Fruit fly (Drosophila melanogaster) whole organism, embryonic: ENCODE data around the gene CG43049.

Experiments
- Asciz ChIP-seq: fragments of 200-800 bp; sonication (Bioruptor generic); optimal IDR thresholded peaks from 2 replicates; lab custom pipeline; 2017; ENCODE audit warnings: missing biosample characterization, mild to moderate bottlenecking, missing genetic modification characterization, missing genetic modification reagents
- Bgb ChIP-seq: fragments of 200-800 bp; sonication (Bioruptor generic); IDR thresholded peaks from 2 replicates; pipeline ENCODE4 v1.3.6; 2022; ENCODE audit warnings: missing biosample characterization, missing genetic modification characterization; ENCODE audit not compliant: partially characterized antibody
- CG10209 ChIP-seq: fragments of 200-800 bp; sonication (Bioruptor generic); optimal IDR thresholded peaks from 3 replicates; lab custom pipeline; 2017; ENCODE audit warnings: missing biosample characterization, mild to moderate bottlenecking, missing genetic modification characterization, missing genetic modification reagents
- CG10274 ChIP-seq: fragments of 200-800 bp; sonication (Bioruptor generic); optimal IDR thresholded peaks from 3 replicates; lab custom pipeline; 2017; ENCODE audit warnings: missing biosample characterization, mild to moderate bottlenecking, missing genetic modification characterization
- CG10979 ChIP-seq: fragments of 200-800 bp; sonication (Bioruptor generic); optimal IDR thresholded peaks from 2 replicates; lab custom pipeline; 2018; ENCODE audit warnings: missing biosample characterization, mild to moderate bottlenecking, missing genetic modification characterization, moderate library complexity
- CG12659 ChIP-seq: fragments of 200-800 bp; sonication (Bioruptor generic); optimal IDR thresholded peaks from 3 replicates; lab custom pipeline; 2017; ENCODE audit warnings: mild to moderate bottlenecking, missing biosample characterization, missing genetic modification reagents, missing genetic modification characterization
- CG13287 ChIP-seq: fragments of 200-800 bp; sonication (Bioruptor generic); IDR thresholded peaks from 2 replicates; pipeline ENCODE4 v1.3.6; 2022; ENCODE audit warnings: missing biosample characterization, missing genetic modification characterization; ENCODE audit not compliant: partially characterized antibody
- CG14710 ChIP-seq: fragments of 200-800 bp; sonication (Bioruptor generic); optimal IDR thresholded peaks from 3 replicates; lab custom pipeline; 2019; ENCODE audit warnings: missing biosample characterization, mild to moderate bottlenecking, missing genetic modification characterization, moderate library complexity
- CG14860 ChIP-seq: fragments of 200-800 bp; sonication (Bioruptor generic); IDR thresholded peaks from 3 replicates; pipeline ENCODE4 v1.3.6; 2022; ENCODE audit warnings: missing biosample characterization, missing genetic modification characterization; ENCODE audit not compliant: partially characterized antibody
- CG16813 ChIP-seq: fragments of 200-800 bp; sonication (Bioruptor generic); IDR thresholded peaks from 3 replicates; pipeline ENCODE4 v1.3.6; 2022; ENCODE audit warnings: missing biosample characterization, missing genetic modification characterization; ENCODE audit not compliant: partially characterized antibody
- CG2129 ChIP-seq: fragments of 200-800 bp; sonication (Bioruptor generic); IDR thresholded peaks from 2 replicates; pipeline ENCODE4 v1.3.6; 2022; ENCODE audit warnings: missing biosample characterization, missing genetic modification characterization; ENCODE audit not compliant: partially characterized antibody
- CG2712 ChIP-seq: fragments of 200-800 bp; optimal IDR thresholded peaks from 3 replicates; lab custom pipeline; 2019; ENCODE audit warnings: missing biosample characterization, mild to moderate bottlenecking, missing genetic modification characterization, moderate library complexity
- CG2875 ChIP-seq: fragments of 200-800 bp; sonication (Bioruptor generic); optimal IDR thresholded peaks from 2 replicates; lab custom pipeline; 2017; ENCODE audit warnings: missing biosample characterization, mild to moderate bottlenecking, missing genetic modification characterization, missing genetic modification reagents
- CG30020 ChIP-seq: fragments of 200-800 bp; optimal IDR thresholded peaks from 2 replicates; lab custom pipeline; 2019; ENCODE audit warnings: missing biosample characterization, mild to moderate bottlenecking, missing genetic modification characterization, moderate library complexity
- CG30403 ChIP-seq: fragments of 200-800 bp; sonication (Bioruptor generic); optimal IDR thresholded peaks from 3 replicates; lab custom pipeline; 2016; ENCODE audit warnings: missing biosample characterization, missing genetic modification characterization
- CG34224 ChIP-seq: fragments of 200-800 bp; sonication (Bioruptor generic); IDR thresholded peaks from 3 replicates; pipeline ENCODE4 v1.3.6; 2022; ENCODE audit warnings: missing biosample characterization, missing genetic modification characterization; ENCODE audit not compliant: partially characterized antibody
- CG3726 ChIP-seq: fragments of 200-800 bp; sonication (Bioruptor generic); IDR thresholded peaks from 3 replicates; pipeline ENCODE4, ENCODE4 v1.3.6; 2022; ENCODE audit warnings: missing biosample characterization, missing genetic modification characterization
- CG4424 ChIP-seq: fragments of 200-800 bp; sonication (Bioruptor generic); optimal IDR thresholded peaks from 3 replicates; lab custom pipeline; 2016; ENCODE audit warnings: missing biosample characterization, missing genetic modification characterization
- CG7928 ChIP-seq: fragments of 200-800 bp; sonication (Bioruptor generic); optimal IDR thresholded peaks from 2 replicates; lab custom pipeline; 2017; ENCODE audit warnings: missing biosample characterization, mild to moderate bottlenecking, missing genetic modification characterization
- CG8924 ChIP-seq: fragments of 200-800 bp; optimal IDR thresholded peaks from 3 replicates; lab custom pipeline; 2019; ENCODE audit warnings: missing biosample characterization, mild to moderate bottlenecking, missing genetic modification characterization, moderate library complexity
- CG9797 ChIP-seq: fragments of 200-800 bp; sonication (Bioruptor generic); optimal IDR thresholded peaks from 3 replicates; lab custom pipeline; 2018; ENCODE audit warnings: missing biosample characterization, mild to moderate bottlenecking, missing genetic modification characterization
- Elba2 ChIP-seq: fragments of 200-800 bp; sonication (Bioruptor generic); optimal IDR thresholded peaks from 3 replicates; lab custom pipeline; 2016; ENCODE audit warnings: missing biosample characterization, missing genetic modification characterization
- Gug ChIP-seq: fragments of 200-800 bp; sonication (Bioruptor generic); IDR thresholded peaks from 4 replicates; pipeline ENCODE4 v1.3.6; 2022; ENCODE audit warnings: missing biosample characterization, missing genetic modification characterization
- H15 ChIP-seq: fragments of 200-800 bp; sonication (Bioruptor generic); IDR thresholded peaks from 3 replicates; pipeline ENCODE4 v1.3.6; 2022; ENCODE audit warnings: missing biosample characterization, missing genetic modification characterization
- HLH4C ChIP-seq: fragments of 200-800 bp; sonication (Bioruptor generic); IDR thresholded peaks from 3 replicates; pipeline ENCODE4 v1.3.6; 2022; ENCODE audit warnings: missing biosample characterization, missing genetic modification characterization; ENCODE audit not compliant: partially characterized antibody
- Hsf ChIP-seq: fragments of 200-800 bp; sonication (Bioruptor generic); optimal IDR thresholded peaks from 3 replicates; lab custom pipeline; 2016; ENCODE audit warnings: missing biosample characterization, missing genetic modification characterization
- Lhr ChIP-seq: fragments of 200-800 bp; sonication (Bioruptor generic); optimal IDR thresholded peaks from 3 replicates; lab custom pipeline; 2017; ENCODE audit warnings: mild to moderate bottlenecking, missing biosample characterization, missing genetic modification reagents, missing genetic modification characterization
- MBD-R2 ChIP-seq: fragments of 200-800 bp; sonication (Bioruptor generic); IDR thresholded peaks from 2 replicates; pipeline ENCODE4 v1.3.6; 2022; ENCODE audit warnings: missing biosample characterization, missing genetic modification characterization
- NC2α ChIP-seq: fragments of 200-800 bp; sonication (Bioruptor generic); optimal IDR thresholded peaks from 2 replicates; lab custom pipeline; 2016; ENCODE audit warnings: missing biosample characterization, missing genetic modification characterization
- Scr ChIP-seq: fragments of 200-800 bp; sonication (Bioruptor generic); IDR thresholded peaks from 2 replicates; pipeline ENCODE4 v1.3.6; 2022; ENCODE audit warnings: missing biosample characterization, missing genetic modification characterization; ENCODE audit not compliant: partially characterized antibody
- Sry-δ ChIP-seq: fragments of 200-800 bp; sonication (Bioruptor generic); optimal IDR thresholded peaks from 2 replicates; lab custom pipeline; 2016; ENCODE audit warnings: missing biosample characterization, missing genetic modification characterization
- Xbp1 ChIP-seq: fragments of 200-800 bp; sonication (Bioruptor generic); optimal IDR thresholded peaks from 3 replicates; lab custom pipeline; 2016; ENCODE audit warnings: missing biosample characterization, mild to moderate bottlenecking, missing genetic modification characterization
- bsh ChIP-seq, 2 experiments: fragments of 200-800 bp; sonication (Bioruptor generic); optimal IDR thresholded peaks; 2 replicates each; lab custom pipeline; 2017 to 2018; ENCODE audit warnings: mild to moderate bottlenecking in 2 of 2, missing biosample characterization in 2 of 2, missing genetic modification characterization in 2 of 2, moderate library complexity in 1 of 2
- esg ChIP-seq: fragments of 200-800 bp; sonication (Bioruptor generic); conservative IDR thresholded peaks from 2 replicates; pipeline ENCODE4 v1.3.6; 2022; ENCODE audit warnings: missing biosample characterization, missing genetic modification characterization
- gro ChIP-seq: fragments of 200-800 bp; sonication (Bioruptor generic); optimal IDR thresholded peaks from 2 replicates; lab custom pipeline; 2016; ENCODE audit warnings: missing biosample characterization, missing genetic modification characterization
- gsb ChIP-seq: fragments of 200-800 bp; sonication (Bioruptor generic); IDR thresholded peaks from 2 replicates; pipeline ENCODE4 v1.3.6; 2022; ENCODE audit warnings: missing biosample characterization, missing genetic modification characterization
- hbn ChIP-seq: fragments of 200-800 bp; sonication (Bioruptor generic); IDR thresholded peaks from 2 replicates; pipeline ENCODE4 v1.3.6; 2022; ENCODE audit warnings: missing biosample characterization, missing genetic modification characterization; ENCODE audit not compliant: partially characterized antibody
- jigr1 ChIP-seq: fragments of 200-800 bp; sonication (Bioruptor generic); IDR thresholded peaks from 3 replicates; pipeline ENCODE4 v1.3.6; 2022; ENCODE audit warnings: missing biosample characterization, missing genetic modification characterization
- jumu ChIP-seq: fragments of 200-800 bp; sonication (Bioruptor generic); optimal IDR thresholded peaks from 3 replicates; lab custom pipeline; 2016; ENCODE audit warnings: missing biosample characterization, missing genetic modification characterization
- mam ChIP-seq: fragments of 200-800 bp; sonication (Bioruptor generic); optimal IDR thresholded peaks from 3 replicates; lab custom pipeline; 2016; ENCODE audit warnings: missing biosample characterization, missing genetic modification characterization
- nerfin-1 ChIP-seq: fragments of 200-800 bp; sonication (Bioruptor generic); optimal IDR thresholded peaks from 3 replicates; lab custom pipeline; 2019; ENCODE audit warnings: missing biosample characterization, mild to moderate bottlenecking, missing genetic modification characterization, moderate library complexity
- nmo ChIP-seq: fragments of 200-800 bp; sonication (Bioruptor generic); optimal IDR thresholded peaks from 2 replicates; lab custom pipeline; 2018; ENCODE audit warnings: missing biosample characterization, mild to moderate bottlenecking, missing genetic modification characterization, moderate library complexity
- slbo ChIP-seq: fragments of 200-800 bp; sonication (Bioruptor generic); IDR thresholded peaks from 2 replicates; pipeline ENCODE4 v1.3.6; 2022; ENCODE audit warnings: missing biosample characterization, missing genetic modification characterization
- trem ChIP-seq: fragments of 200-800 bp; optimal IDR thresholded peaks from 3 replicates; lab custom pipeline; 2019; ENCODE audit warnings: missing biosample characterization, mild to moderate bottlenecking, missing genetic modification characterization, moderate library complexity
- unc-4 ChIP-seq: fragments of 200-800 bp; sonication (Bioruptor generic); IDR thresholded peaks from 2 replicates; pipeline ENCODE4 v1.3.6; 2022; ENCODE audit warnings: missing biosample characterization, missing genetic modification characterization; ENCODE audit not compliant: partially characterized antibody
- yki ChIP-seq: fragments of >200 bp; optimal IDR thresholded peaks from 3 replicates; lab custom pipeline; 2018
- zen2 ChIP-seq: fragments of 200-800 bp; sonication (Bioruptor generic); IDR thresholded peaks from 3 replicates; pipeline ENCODE4 v1.3.6; 2022; ENCODE audit warnings: missing biosample characterization, missing genetic modification characterization; ENCODE audit not compliant: partially characterized antibody

The CG43049 gene

dm6 chr3L:18904772-18905601, 19.9 kb upstream of the CG43049 start, which contains the start of the genes CSN1b and Prp6 (continued):
- peak; percentile 70 for TF ChIP-seq Scr (GFP tag; lab: Robert Waterston, UW)
- peak; percentile 64 for TF ChIP-seq MBD-R2 (GFP tag; lab: Robert Waterston, UW)
- TF ChIP-seq jumu (GFP tag; lab: Kevin White, UChicago) = no peak
- TF ChIP-seq slbo (GFP tag; lab: Robert Waterston, UW) = peak; percentile 20; the same call in 1 of the 2 replicates
- peak; percentile 33 for TF ChIP-seq CG4424 (GFP tag; lab: Kevin White, UChicago)
- no peak for TF ChIP-seq H15 (GFP tag; lab: Robert Waterston, UW)
- no peak for TF ChIP-seq CG2712 (tag; lab: Kevin White, UChicago)
- no peak for TF ChIP-seq nerfin-1 (tag; lab: Kevin White, UChicago)
- TF ChIP-seq CG2129 (GFP tag; lab: Robert Waterston, UW) = peak; percentile 48; the same call in 1 of the 2 replicates
- TF ChIP-seq Sry-δ (GFP tag; lab: Kevin White, UChicago) = peak; percentile 75
- no peak for TF ChIP-seq CG2875
- peak; percentile 5 for TF ChIP-seq Hsf (GFP tag; lab: Kevin White, UChicago)
- peak; percentile 12 for TF ChIP-seq mam (GFP tag; lab: Kevin White, UChicago)
- TF ChIP-seq CG8924 (tag; lab: Kevin White, UChicago) = no peak
- no peak for TF ChIP-seq Lhr (GFP tag; lab: Kevin White, UChicago)
- TF ChIP-seq CG10274 (GFP tag; lab: Kevin White, UChicago) = no peak
- TF ChIP-seq CG30020 (tag; lab: Kevin White, UChicago) = peak; percentile 65
- TF ChIP-seq Bgb (GFP tag; lab: Robert Waterston, UW) = peak; percentile 61
- TF ChIP-seq unc-4 (GFP tag; lab: Robert Waterston, UW) = peak; percentile 49
- TF ChIP-seq CG12659 (GFP tag; lab: Kevin White, UChicago) = peak; percentile 52
- no peak for TF ChIP-seq NC2α
- TF ChIP-seq Elba2 (GFP tag; lab: Kevin White, UChicago) = no peak
- no peak for TF ChIP-seq jigr1
- peak; percentile 60; the same call in 2 of the 3 replicates for TF ChIP-seq CG16813 (GFP tag; lab: Robert Waterston, UW)
- TF ChIP-seq CG10209 (GFP tag; lab: Kevin White, UChicago) = no peak
- TF ChIP-seq CG9797 (GFP tag; lab: Kevin White, UChicago) = no peak
- peak; percentile 42; the same call in 1 of the 3 replicates for TF ChIP-seq HLH4C (GFP tag; lab: Robert Waterston, UW)
- TF ChIP-seq nmo (GFP tag; lab: Kevin White, UChicago) = peak; percentile 44
- TF ChIP-seq CG7928 = no peak
- no peak for TF ChIP-seq yki (lab: Kevin White, UChicago)
- no peak for TF ChIP-seq esg
- 0 out of 3 replicates have a peak, but pooled peaks have one; percentile 48 for TF ChIP-seq CG14860 (GFP tag; lab: Robert Waterston, UW)
- TF ChIP-seq CG30403 (GFP tag; lab: Kevin White, UChicago) = peak; percentile 37
- TF ChIP-seq bsh (GFP tag; optimal IDR thresholded peaks at IDR 0.05; lab: Kevin White, UChicago) = no peak
- TF ChIP-seq CG14710 (tag; lab: Kevin White, UChicago) = peak; percentile 60
- TF ChIP-seq CG10979 (tag; lab: Kevin White, UChicago) = no peak
- peak; percentile 32 for TF ChIP-seq trem (tag; lab: Kevin White, UChicago)
- no peak for TF ChIP-seq Asciz (GFP tag; lab: Kevin White, UChicago)
- peak; percentile 21 for TF ChIP-seq Xbp1
- TF ChIP-seq gro (GFP tag; lab: Kevin White, UChicago) = no peak
- peak; percentile 67 for TF ChIP-seq zen2 (GFP tag; lab: Robert Waterston, UW)
- no peak for TF ChIP-seq CG3726 (GFP tag; lab: Robert Waterston, UW)
- peak; percentile 41 for TF ChIP-seq CG13287 (GFP tag; lab: Robert Waterston, UW)
- peak; percentile 31 for TF ChIP-seq hbn (GFP tag; lab: Robert Waterston, UW)
- no peak for TF ChIP-seq Gug
- TF ChIP-seq CG34224 (GFP tag; lab: Robert Waterston, UW) = peak; percentile 42
- no peak for TF ChIP-seq gsb (GFP tag; lab: Robert Waterston, UW)
